Fruit fly (Drosophila melanogaster) whole organism, wandering third instar larva: ENCODE data around the gene Boh1.
"Not testable (repeated sequence)": the region's sequence is repeated elsewhere in the genome, so short reads cannot be mapped to it uniquely, and the experiment has no call there.

Experiments used
- CG32264 ChIP-seq: fragments of 200-800 bp; sonication (Bioruptor generic); optimal IDR thresholded peaks from 2 replicates; lab custom pipeline; 2016; ENCODE audit warnings: missing biosample characterization, missing genetic modification characterization
- Dfd ChIP-seq: fragments of >200 bp; optimal IDR thresholded peaks from 2 replicates; lab custom pipeline; 2017; ENCODE audit warnings: missing biosample characterization, missing genetic modification characterization
- Jra ChIP-seq: sonication (Bioruptor generic); optimal IDR thresholded peaks from 2 replicates; lab custom pipeline; 2016; ENCODE audit warnings: missing biosample characterization, missing genetic modification characterization
- Mio ChIP-seq: sonication (Bioruptor generic); optimal IDR thresholded peaks from 2 replicates; lab custom pipeline; 2016; ENCODE audit warnings: missing biosample characterization, missing genetic modification characterization
- Myc ChIP-seq: fragments of >200 bp; optimal IDR thresholded peaks from 2 replicates; lab custom pipeline; 2017
- brk ChIP-seq: fragments of 200-800 bp; sonication (Bioruptor generic); optimal IDR thresholded peaks from 2 replicates; lab custom pipeline; 2016; ENCODE audit warnings: missing biosample characterization, mild to moderate bottlenecking, missing genetic modification characterization
- h ChIP-seq: fragments of 200-800 bp; sonication (Bioruptor generic); optimal IDR thresholded peaks from 3 replicates; lab custom pipeline; 2016; ENCODE audit warnings: missing biosample characterization, mild to moderate bottlenecking, missing genetic modification characterization
- lola ChIP-seq: fragments of >200 bp; optimal IDR thresholded peaks from 2 replicates; lab custom pipeline; 2017; ENCODE audit warnings: missing biosample characterization, missing genetic modification characterization

DNA sequence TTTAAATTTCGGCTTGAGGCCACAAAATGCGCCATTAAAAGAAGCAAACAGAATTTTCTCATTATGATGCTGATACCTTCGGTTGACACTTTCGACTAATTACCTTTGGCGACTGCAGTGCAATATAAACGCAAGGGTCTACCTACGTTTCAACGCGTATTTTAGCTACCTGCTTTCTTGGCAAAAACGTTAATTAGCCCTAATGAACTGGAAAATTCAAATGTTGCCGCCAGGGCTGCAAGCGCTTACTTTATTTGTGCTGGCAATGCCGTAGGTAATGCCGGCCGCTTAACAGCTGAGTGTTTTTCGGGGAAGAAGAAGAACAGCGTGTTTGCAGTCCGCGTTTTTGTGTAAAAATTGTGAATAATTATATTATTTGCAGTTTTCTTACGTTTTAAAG, 43.9 kb upstream of the Boh1 start, which contains the start of the genes CG31131 and CG4849:
- not testable (repeated sequence) for TF ChIP-seq CG32264; Mio; Jra (GFP tag; lab: Kevin White, UChicago); Myc (lab: Kevin White, UChicago); h (GFP tag; lab: Kevin White, UChicago); Dfd (GFP tag; lab: Kevin White, UChicago); brk; lola (GFP tag; lab: Kevin White, UChicago)
